Fruit fly (Drosophila melanogaster) whole organism, embryonic: ENCODE measurements around the gene CG1824.
A peak's percentile ranks its signal among the peaks of the same experiment; 100 is the strongest.

Experiments
- Awh ChIP-seq: fragments of 200-800 bp; sonication (Bioruptor generic); IDR thresholded peaks from 2 replicates; pipeline ENCODE4, ENCODE4 v1.3.6; 2022; ENCODE audit warnings: missing biosample characterization, missing genetic modification characterization
- Bgb ChIP-seq: fragments of 200-800 bp; sonication (Bioruptor generic); IDR thresholded peaks from 2 replicates; pipeline ENCODE4 v1.3.6; 2022; ENCODE audit warnings: missing biosample characterization, missing genetic modification characterization; ENCODE audit not compliant: partially characterized antibody
- CG11504 ChIP-seq: fragments of 200-800 bp; sonication (Bioruptor generic); optimal IDR thresholded peaks from 3 replicates; lab custom pipeline; 2019; ENCODE audit warnings: missing biosample characterization, mild to moderate bottlenecking, missing genetic modification characterization, moderate library complexity
- CG12219 ChIP-seq: fragments of 200-800 bp; sonication (Bioruptor generic); optimal IDR thresholded peaks from 3 replicates; lab custom pipeline; 2018; ENCODE audit warnings: missing biosample characterization, mild to moderate bottlenecking, missing genetic modification characterization
- CG12744 ChIP-seq: fragments of 200-800 bp; sonication (Bioruptor generic); optimal IDR thresholded peaks from 2 replicates; lab custom pipeline; 2016; ENCODE audit warnings: missing biosample characterization, missing genetic modification characterization
- CG12769 ChIP-seq: fragments of 200-800 bp; sonication (Bioruptor generic); optimal IDR thresholded peaks from 2 replicates; lab custom pipeline; 2019; ENCODE audit warnings: missing biosample characterization, mild to moderate bottlenecking, missing genetic modification characterization, moderate library complexity
- CG1603 ChIP-seq: fragments of 200-800 bp; sonication (Bioruptor generic); optimal IDR thresholded peaks from 2 replicates; lab custom pipeline; 2019; ENCODE audit warnings: missing biosample characterization, mild to moderate bottlenecking, missing genetic modification characterization, moderate library complexity
- CG17359 ChIP-seq: fragments of 200-800 bp; sonication (Bioruptor generic); optimal IDR thresholded peaks from 3 replicates; lab custom pipeline; 2018; ENCODE audit warnings: missing biosample characterization, mild to moderate bottlenecking, missing genetic modification characterization, moderate library complexity
- CG3407 ChIP-seq: fragments of 200-800 bp; sonication (Bioruptor generic); optimal IDR thresholded peaks from 2 replicates; lab custom pipeline; 2018; ENCODE audit warnings: missing biosample characterization, mild to moderate bottlenecking, missing genetic modification characterization
- CG4617 ChIP-seq: fragments of 200-800 bp; sonication (Bioruptor generic); optimal IDR thresholded peaks from 3 replicates; lab custom pipeline; 2016; ENCODE audit warnings: missing biosample characterization, missing genetic modification characterization, borderline replicate concordance
- CG7372 ChIP-seq: fragments of 200-800 bp; sonication (Bioruptor generic); IDR thresholded peaks from 2 replicates; pipeline ENCODE4 v1.3.6; 2022; ENCODE audit warnings: missing biosample characterization, missing genetic modification characterization
- CG8089 ChIP-seq: fragments of 200-800 bp; sonication (Bioruptor generic); optimal IDR thresholded peaks from 3 replicates; lab custom pipeline; 2016; ENCODE audit warnings: missing biosample characterization, missing genetic modification characterization
- CG8924 ChIP-seq: fragments of 200-800 bp; optimal IDR thresholded peaks from 3 replicates; lab custom pipeline; 2019; ENCODE audit warnings: missing biosample characterization, mild to moderate bottlenecking, missing genetic modification characterization, moderate library complexity
- CrebB ChIP-seq: fragments of 200-800 bp; sonication (Bioruptor generic); optimal IDR thresholded peaks from 3 replicates; lab custom pipeline; 2018; ENCODE audit warnings: missing biosample characterization, mild to moderate bottlenecking, missing genetic modification characterization
- D19B ChIP-seq: fragments of 200-800 bp; sonication (Bioruptor generic); optimal IDR thresholded peaks from 2 replicates; lab custom pipeline; 2017; ENCODE audit warnings: missing biosample characterization, mild to moderate bottlenecking, missing genetic modification characterization
- Dref ChIP-seq: fragments of 200-800 bp; sonication (Bioruptor generic); IDR thresholded peaks from 2 replicates; pipeline ENCODE4 v1.3.6; 2022; ENCODE audit warnings: missing biosample characterization, missing genetic modification characterization
- HmgZ ChIP-seq: fragments of 200-800 bp; sonication (Bioruptor generic); optimal IDR thresholded peaks from 2 replicates; lab custom pipeline; 2018; ENCODE audit warnings: missing biosample characterization, mild to moderate bottlenecking, missing genetic modification characterization
- Jarid2 ChIP-seq: fragments of 200-800 bp; sonication (Bioruptor generic); optimal IDR thresholded peaks from 3 replicates; lab custom pipeline; 2017; ENCODE audit warnings: mild to moderate bottlenecking, missing biosample characterization, missing genetic modification reagents, missing genetic modification characterization
- Mad ChIP-seq: fragments of 200-800 bp; sonication (Bioruptor generic); optimal IDR thresholded peaks from 2 replicates; lab custom pipeline; 2016; ENCODE audit warnings: missing biosample characterization, missing genetic modification characterization
- Med ChIP-seq: fragments of 200-800 bp; sonication (Bioruptor generic); peaks from one replicate; lab custom pipeline; 2016; ENCODE audit warnings: missing biosample characterization, missing genetic modification characterization, mild to moderate bottlenecking, inconsistent platforms, moderate library complexity
- Neu2 ChIP-seq: fragments of 200-800 bp; sonication (Bioruptor generic); optimal IDR thresholded peaks from 3 replicates; lab custom pipeline; 2016; ENCODE audit warnings: missing biosample characterization, missing genetic modification characterization, borderline replicate concordance
- Nf-YB ChIP-seq: fragments of 200-800 bp; sonication (Bioruptor generic); optimal IDR thresholded peaks from 3 replicates; lab custom pipeline; 2019; ENCODE audit warnings: missing biosample characterization, mild to moderate bottlenecking, missing genetic modification characterization, moderate library complexity
- Oaz ChIP-seq: fragments of 200-800 bp; sonication (Bioruptor generic); IDR thresholded peaks from 2 replicates; pipeline ENCODE4 v1.3.6; 2022; ENCODE audit warnings: missing biosample characterization, missing genetic modification characterization
- Pdp1 ChIP-seq, 2 experiments: fragments of 200-800 bp; sonication (Bioruptor generic); optimal IDR thresholded peaks; 3 replicates each; lab custom pipeline; 2016; ENCODE audit warnings: missing biosample characterization in 2 of 2, missing genetic modification characterization in 2 of 2, mild to moderate bottlenecking in 1 of 2, moderate library complexity in 1 of 2
- Ptx1 ChIP-seq: fragments of 200-800 bp; sonication (Bioruptor generic); IDR thresholded peaks from 2 replicates; pipeline ENCODE4 v1.3.6; 2022; ENCODE audit warnings: missing biosample characterization, missing genetic modification characterization
- Sry-β ChIP-seq: fragments of 200-800 bp; sonication (Bioruptor generic); optimal IDR thresholded peaks from 2 replicates; lab custom pipeline; 2018; ENCODE audit warnings: missing biosample characterization, mild to moderate bottlenecking, missing genetic modification characterization, moderate library complexity
- Usf ChIP-seq: fragments of 200-800 bp; sonication (Bioruptor generic); optimal IDR thresholded peaks from 2 replicates; lab custom pipeline; 2017; ENCODE audit warnings: missing genotype, missing biosample characterization, missing genetic modification characterization
- al ChIP-seq: fragments of 200-800 bp; sonication (Bioruptor generic); IDR thresholded peaks from 2 replicates; pipeline ENCODE4 v1.3.6; 2022; ENCODE audit warnings: missing biosample characterization, missing genetic modification characterization
- bcd ChIP-seq: fragments of 200-800 bp; sonication (Bioruptor generic); optimal IDR thresholded peaks from 2 replicates; lab custom pipeline; 2017; ENCODE audit warnings: missing biosample characterization, mild to moderate bottlenecking, missing genetic modification characterization
- caup ChIP-seq: fragments of 200-800 bp; sonication (Bioruptor generic); optimal IDR thresholded peaks from 3 replicates; lab custom pipeline; 2017; ENCODE audit warnings: missing biosample characterization, mild to moderate bottlenecking, missing genetic modification characterization, moderate library complexity; ENCODE audit not compliant: severe bottlenecking
- chinmo ChIP-seq: fragments of 200-800 bp; sonication (Bioruptor generic); IDR thresholded peaks from 4 replicates; pipeline ENCODE4 v1.3.6; 2022; ENCODE audit warnings: missing biosample characterization, missing genetic modification characterization; ENCODE audit not compliant: partially characterized antibody
- chn ChIP-seq: fragments of 200-800 bp; sonication (Bioruptor generic); optimal IDR thresholded peaks from 2 replicates; lab custom pipeline; 2016; ENCODE audit warnings: missing biosample characterization, missing genetic modification characterization
- croc ChIP-seq: fragments of 200-800 bp; sonication (Bioruptor generic); conservative IDR thresholded peaks from 3 replicates; pipeline ENCODE4 v1.3.6; 2022; ENCODE audit warnings: missing biosample characterization, missing genetic modification characterization
- crp ChIP-seq, 2 experiments: fragments of 200-800 bp; sonication (Bioruptor generic); optimal IDR thresholded peaks; 2 replicates in 1 of 2; 3 replicates in 1 of 2; lab custom pipeline; 2017; ENCODE audit warnings: missing biosample characterization in 2 of 2, missing genetic modification characterization in 2 of 2, mild to moderate bottlenecking in 1 of 2, moderate library complexity in 1 of 2
- gem ChIP-seq: fragments of 200-800 bp; sonication (Bioruptor generic); optimal IDR thresholded peaks from 2 replicates; lab custom pipeline; 2019; ENCODE audit warnings: missing biosample characterization, mild to moderate bottlenecking, missing genetic modification characterization, moderate library complexity
- grn ChIP-seq: fragments of 200-800 bp; sonication (Bioruptor generic); optimal IDR thresholded peaks from 3 replicates; lab custom pipeline; 2017; ENCODE audit warnings: missing biosample characterization, missing genetic modification characterization
- gt ChIP-seq: fragments of 200-800 bp; sonication (Bioruptor generic); IDR thresholded peaks from 2 replicates; pipeline ENCODE4 v1.3.6; 2022; ENCODE audit warnings: missing biosample characterization, missing genetic modification characterization
- jumu ChIP-seq: fragments of 200-800 bp; sonication (Bioruptor generic); optimal IDR thresholded peaks from 3 replicates; lab custom pipeline; 2016; ENCODE audit warnings: missing biosample characterization, missing genetic modification characterization
- klu ChIP-seq: fragments of 200-800 bp; sonication (Bioruptor generic); IDR thresholded peaks from 2 replicates; pipeline ENCODE4 v1.3.6; 2022; ENCODE audit warnings: missing biosample characterization, missing genetic modification characterization
- lab ChIP-seq: fragments of 200-800 bp; sonication (Bioruptor generic); optimal IDR thresholded peaks from 3 replicates; lab custom pipeline; 2017; ENCODE audit warnings: missing biosample characterization, missing genetic modification characterization, mild to moderate bottlenecking, moderate library complexity, missing genetic modification reagents
- luna ChIP-seq: fragments of 200-800 bp; sonication (Bioruptor generic); optimal IDR thresholded peaks from 2 replicates; lab custom pipeline; 2016; ENCODE audit warnings: missing biosample characterization, missing genetic modification characterization
- mirr ChIP-seq: fragments of 200-800 bp; sonication (Bioruptor generic); optimal IDR thresholded peaks from 3 replicates; lab custom pipeline; 2018; ENCODE audit warnings: missing biosample characterization, mild to moderate bottlenecking, missing genetic modification characterization
- org-1 ChIP-seq: fragments of 200-800 bp; sonication (Bioruptor generic); optimal IDR thresholded peaks from 2 replicates; lab custom pipeline; 2017; ENCODE audit warnings: missing biosample characterization, missing genetic modification characterization
- otp ChIP-seq: fragments of 200-800 bp; sonication (Bioruptor generic); IDR thresholded peaks from 3 replicates; pipeline ENCODE4, ENCODE4 v1.3.6; 2022; ENCODE audit warnings: missing biosample characterization, missing genetic modification characterization
- phol ChIP-seq: fragments of 200-800 bp; sonication (Bioruptor generic); optimal IDR thresholded peaks from 3 replicates; lab custom pipeline; 2018; ENCODE audit warnings: missing biosample characterization, mild to moderate bottlenecking, missing genetic modification characterization, moderate library complexity
- pita ChIP-seq: fragments of 200-800 bp; sonication (Bioruptor generic); optimal IDR thresholded peaks from 2 replicates; lab custom pipeline; 2017; ENCODE audit warnings: missing biosample characterization, mild to moderate bottlenecking, missing genetic modification characterization
- ranshi ChIP-seq: fragments of 200-800 bp; sonication (Bioruptor generic); IDR thresholded peaks from 2 replicates; pipeline ENCODE4 v1.3.6; 2022; ENCODE audit warnings: missing biosample characterization, missing genetic modification characterization
- sens ChIP-seq: fragments of 200-800 bp; sonication (Bioruptor generic); peaks from one replicate; lab custom pipeline; 2016; ENCODE audit warnings: missing biosample characterization, missing genetic modification characterization
- so ChIP-seq: fragments of 200-800 bp; sonication (Bioruptor generic); IDR thresholded peaks from 3 replicates; pipeline ENCODE4 v1.3.6; 2022; ENCODE audit warnings: missing biosample characterization, missing genetic modification characterization
- sug ChIP-seq: fragments of 200-800 bp; optimal IDR thresholded peaks from 2 replicates; lab custom pipeline; 2019; ENCODE audit warnings: missing biosample characterization, mild to moderate bottlenecking, missing genetic modification characterization, moderate library complexity
- twi ChIP-seq: fragments of 200-800 bp; optimal IDR thresholded peaks from 2 replicates; lab custom pipeline; 2019; ENCODE audit warnings: missing biosample characterization, mild to moderate bottlenecking, missing genetic modification characterization, moderate library complexity

CG1824 gene

dm6 chrX:12577722-12578121 lies 17.7 kb downstream of the CG1824 start (continued):
- 0 out of 2 replicates have a peak, but pooled peaks have one; percentile 26 for TF ChIP-seq Ptx1
- no peak for TF ChIP-seq gem
- no peak for TF ChIP-seq Bgb (GFP tag; lab: Robert Waterston, UW)
- peak; percentile 73 for TF ChIP-seq Med
- peak; percentile 20 for TF ChIP-seq lab (GFP tag; lab: Kevin White, UChicago)
- no peak for TF ChIP-seq CG8089
- TF ChIP-seq bcd (GFP tag; lab: Kevin White, UChicago) = no peak
- peak; percentile 51 for TF ChIP-seq twi
- 0 out of 3 replicates have a peak, but pooled peaks have one; percentile 19 for TF ChIP-seq so (GFP tag; lab: Robert Waterston, UW)
- peak; percentile 78 for TF ChIP-seq sens (GFP tag; lab: Kevin White, UChicago)
- TF ChIP-seq chinmo (GFP tag; lab: Robert Waterston, UW) = 0 out of 4 replicates have a peak, but pooled peaks have one; percentile 20
- peak; percentile 6 for TF ChIP-seq phol (tag; lab: Kevin White, UChicago)
- TF ChIP-seq jumu = no peak
- no peak for TF ChIP-seq HmgZ (tag; lab: Kevin White, UChicago)
- no peak for TF ChIP-seq pita (GFP tag; lab: Kevin White, UChicago)
- no peak for TF ChIP-seq CG7372 (GFP tag; lab: Robert Waterston, UW)
- TF ChIP-seq CG12769 (tag; lab: Kevin White, UChicago) = peak; percentile 36
- no peak for TF ChIP-seq Usf
- TF ChIP-seq luna = no peak
- peak in 1 of 2 experiments; percentile 3 for TF ChIP-seq crp (GFP tag; optimal IDR thresholded peaks at IDR 0.05; lab: Kevin White, UChicago)
- no peak for TF ChIP-seq CG12744 (GFP tag; lab: Kevin White, UChicago)
- TF ChIP-seq CG4617 (GFP tag; lab: Kevin White, UChicago) = no peak
- no peak for TF ChIP-seq Dref
- TF ChIP-seq CG3407 (GFP tag; lab: Kevin White, UChicago) = peak; percentile 5
- 0 out of 3 replicates have a peak, but pooled peaks have one; percentile 33 for TF ChIP-seq otp (GFP tag; lab: Robert Waterston, UW)
- TF ChIP-seq mirr (GFP tag; lab: Kevin White, UChicago) = peak; percentile 63
- TF ChIP-seq sug (tag; lab: Kevin White, UChicago) = peak; percentile 81
- no peak for TF ChIP-seq CG1603 (tag; lab: Kevin White, UChicago)
- no peak for TF ChIP-seq Jarid2 (GFP tag; lab: Kevin White, UChicago)
- TF ChIP-seq Oaz (GFP tag; lab: Robert Waterston, UW) = no peak
- TF ChIP-seq klu (GFP tag; lab: Robert Waterston, UW) = no peak
- TF ChIP-seq croc (GFP tag; lab: Robert Waterston, UW) = no peak
- peak; percentile 92 for TF ChIP-seq D19B (GFP tag; lab: Kevin White, UChicago)
- no peak for TF ChIP-seq Mad (GFP tag; lab: Kevin White, UChicago)
- no peak for TF ChIP-seq CrebB
- peak; percentile 57 for TF ChIP-seq grn
- no peak for TF ChIP-seq al (GFP tag; lab: Robert Waterston, UW)
- TF ChIP-seq CG11504 (tag; lab: Kevin White, UChicago) = no peak

- peak; percentile 46 for TF ChIP-seq org-1 (GFP tag; lab: Kevin White, UChicago)
- TF ChIP-seq chn (GFP tag; lab: Kevin White, UChicago) = peak; percentile 78
- TF ChIP-seq Neu2 (GFP tag; lab: Kevin White, UChicago) = no peak
- TF ChIP-seq CG8924 = peak; percentile 69
- TF ChIP-seq Sry-β = peak; percentile 6
- no peak; the same call in 1 of the 2 replicates for TF ChIP-seq Awh
- peak; percentile 44 to 48 for TF ChIP-seq Pdp1 (GFP tag; optimal IDR thresholded peaks at IDR 0.05; lab: Kevin White, UChicago)
- TF ChIP-seq CG17359 (tag; lab: Kevin White, UChicago) = peak; percentile 57
- no peak for TF ChIP-seq caup (GFP tag; lab: Kevin White, UChicago)
- TF ChIP-seq gt (GFP tag; lab: Robert Waterston, UW) = no peak
- TF ChIP-seq ranshi (GFP tag; lab: Robert Waterston, UW) = peak; percentile 47; the same call in 1 of the 2 replicates
- peak; percentile 54 for TF ChIP-seq CG12219 (GFP tag; lab: Kevin White, UChicago)
- TF ChIP-seq so (GFP tag; lab: Robert Waterston, UW) = peak; percentile 65; the same call in 1 of the 3 replicates
- peak; percentile 55 for TF ChIP-seq Nf-YB (GFP tag; lab: Kevin White, UChicago)
Measured at dm6 chrX:12575827-12576408, 19.5 kb downstream of the CG1824 start.
